Worm (Caenorhabditis elegans): ENCODE data around the gene str-131.

DNA sequence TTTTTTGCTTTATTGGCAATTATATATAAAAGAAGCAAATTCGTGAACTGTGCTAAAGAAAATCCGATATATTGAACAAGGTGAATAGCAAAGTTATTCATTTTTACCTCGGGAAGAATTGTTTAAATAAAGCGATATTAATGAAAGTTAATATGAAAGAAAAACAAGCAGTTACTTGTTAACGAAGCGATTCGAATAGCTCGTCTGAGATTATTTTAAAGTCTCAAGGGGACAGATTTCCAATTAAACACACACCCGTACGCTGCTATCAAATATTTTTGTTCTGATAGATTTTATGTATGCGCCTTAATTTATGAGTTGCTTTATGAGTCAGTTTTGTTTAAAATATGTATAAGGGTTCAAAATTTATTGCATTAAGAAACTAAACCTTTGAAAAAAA lies 13.7 kb downstream of the str-131 start, which contains the start of gene str-140:
- no peak for TF ChIP-seq ama-1 (optimal IDR thresholded peaks at IDR 0.05)
- no peak for TF ChIP-seq mab-5 (tag; optimal IDR thresholded peaks at IDR 0.05)
- no peak for TF ChIP-seq nhr-23 (tag; optimal IDR thresholded peaks at IDR 0.05)
- no peak for TF ChIP-seq fos-1 (tag; optimal IDR thresholded peaks at IDR 0.05)
- no peak for TF ChIP-seq egl-27 (tag; optimal IDR thresholded peaks at IDR 0.05)
- TF ChIP-seq unc-62 (GFP tag; optimal IDR thresholded peaks at IDR 0.05): no peak
- no peak for TF ChIP-seq nhr-10 (tag; optimal IDR thresholded peaks at IDR 0.05)
- TF ChIP-seq nhr-12 (tag; optimal IDR thresholded peaks at IDR 0.05): no peak
- TF ChIP-seq C34F6.9 (tag; optimal IDR thresholded peaks at IDR 0.05): no peak
- TF ChIP-seq F13H6.1 (tag; optimal IDR thresholded peaks at IDR 0.05): no peak
- TF ChIP-seq aly-2 (tag; optimal IDR thresholded peaks at IDR 0.05): no peak
- TF ChIP-seq unc-39 (tag; optimal IDR thresholded peaks at IDR 0.05): no peak
- TF ChIP-seq nhr-11 (tag; optimal IDR thresholded peaks at IDR 0.05): no peak

Data from whole organism, L2 larva.